Fruit fly (Drosophila melanogaster): ENCODE results near the gene CREG.

The CREG gene

DNA sequence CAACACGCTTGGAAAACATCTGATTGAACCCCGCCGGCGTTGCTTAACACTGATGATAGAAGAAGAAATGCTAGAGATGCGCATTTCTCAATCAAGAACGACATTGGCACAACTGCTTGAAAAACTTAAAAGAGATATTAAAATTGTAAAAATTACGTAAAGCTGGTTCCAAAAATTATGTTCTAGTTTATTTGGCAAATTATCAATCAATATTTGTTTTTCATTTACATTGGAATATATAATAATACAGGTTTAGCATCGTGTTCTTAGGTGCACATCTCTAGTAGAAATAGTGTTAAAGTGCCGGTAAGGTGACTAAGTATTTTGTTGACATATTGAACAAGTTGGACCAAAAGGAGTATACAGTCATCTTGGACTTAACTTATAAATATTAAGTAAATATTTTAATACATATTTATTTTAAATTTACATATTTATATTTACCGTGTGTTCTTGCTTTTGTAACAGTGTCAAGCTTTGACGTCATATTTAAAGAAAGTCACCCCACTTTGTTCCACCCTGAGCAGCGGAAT is 3.1 kb downstream of the CREG start, which contains the start of the genes Brf and sds22 (continued):
- TF ChIP-seq jigr1 (GFP tag; IDR thresholded peaks at IDR 0.05) (peak; percentile 86; the same call in 2 of the 3 replicates), CG18011 (GFP tag; optimal IDR thresholded peaks at IDR 0.05) (peak; percentile 84), CG7556 (GFP tag; optimal IDR thresholded peaks at IDR 0.05) (peak; percentile 94), lbe (GFP tag; optimal IDR thresholded peaks at IDR 0.05) (peak; percentile 93), tx (GFP tag; optimal IDR thresholded peaks at IDR 0.05) (peak; percentile 94), CG2202 (tag; optimal IDR thresholded peaks at IDR 0.05) (peak; percentile 88), CG14050 (GFP tag; IDR thresholded peaks at IDR 0.05) (peak; percentile 87), CG7357 (GFP tag; IDR thresholded peaks at IDR 0.05) (peak; percentile 86), Fer3 (tag; optimal IDR thresholded peaks at IDR 0.05) (peak; percentile 94), BEAF-32 (GFP tag; optimal IDR thresholded peaks at IDR 0.05) (peak; percentile 87), CG6689 (GFP tag; IDR thresholded peaks at IDR 0.05) (peak; percentile 99), CG13424 (tag; optimal IDR thresholded peaks at IDR 0.05) (peak; percentile 97), C15 (GFP tag; IDR thresholded peaks at IDR 0.05) (peak; percentile 87; the same call in 2 of the 3 replicates), sens-2 (GFP tag; IDR thresholded peaks at IDR 0.05) (peak; percentile 87; the same call in 1 of the 2 replicates), sd (tag; optimal IDR thresholded peaks at IDR 0.05) (peak; percentile 88), Ptx1 (GFP tag; IDR thresholded peaks at IDR 0.05) (peak; percentile 96), Ssrp (tag; optimal IDR thresholded peaks at IDR 0.05) (peak; percentile 96), CG15011 (GFP tag; optimal IDR thresholded peaks at IDR 0.05) (peak; percentile 83), unc-4 (GFP tag; IDR thresholded peaks at IDR 0.05; ENCODE audit: partially characterized antibody) (peak; percentile 79), CG13296 (GFP tag; optimal IDR thresholded peaks at IDR 0.05) (peak; percentile 92), Spps (tag; optimal IDR thresholded peaks at IDR 0.05) (peak; percentile 93), Nf-YA (GFP tag; IDR thresholded peaks at IDR 0.05) (peak; percentile 73; the same call in 1 of the 2 replicates), aop (GFP tag; IDR thresholded peaks at IDR 0.05) (peak; percentile 60; the same call in 1 of the 2 replicates), CG1233 (GFP tag; optimal IDR thresholded peaks at IDR 0.05) (peak; percentile 95), klu (GFP tag; IDR thresholded peaks at IDR 0.05) (peak; percentile 94), Usf (GFP tag; optimal IDR thresholded peaks at IDR 0.05) (peak; percentile 93), HLH4C (GFP tag; IDR thresholded peaks at IDR 0.05; ENCODE audit: partially characterized antibody) (peak; percentile 73), CG30431 (GFP tag; optimal IDR thresholded peaks at IDR 0.05) (peak; percentile 91), CG7271 (tag; optimal IDR thresholded peaks at IDR 0.05) (peak; percentile 80), CG17385 (GFP tag; optimal IDR thresholded peaks at IDR 0.05) (peak; percentile 99), CG10565 (GFP tag; optimal IDR thresholded peaks at IDR 0.05) (peak; percentile 88), bbx (GFP tag; IDR thresholded peaks at IDR 0.05; ENCODE audit: partially characterized antibody) (peak; percentile 39; the same call in 1 of the 2 replicates), ci (GFP tag; IDR thresholded peaks at IDR 0.05) (peak; percentile 88), CG2199 (GFP tag; IDR thresholded peaks at IDR 0.05) (peak; percentile 70; the same call in 1 of the 3 replicates), CG14860 (GFP tag; IDR thresholded peaks at IDR 0.05; ENCODE audit: partially characterized antibody) (peak; percentile 74; the same call in 2 of the 3 replicates), CG8388 (GFP tag; optimal IDR thresholded peaks at IDR 0.05) (peak; percentile 93), org-1 (GFP tag; optimal IDR thresholded peaks at IDR 0.05) (peak; percentile 87), CG9727 (GFP tag; optimal IDR thresholded peaks at IDR 0.05) (peak; percentile 95), z (GFP tag; IDR thresholded peaks at IDR 0.05) (peak; percentile 41; the same call in 1 of the 3 replicates), jumu (GFP tag; optimal IDR thresholded peaks at IDR 0.05) (peak; percentile 94), CG15479 (GFP tag; optimal IDR thresholded peaks at IDR 0.05) (no peak), CG11723 (GFP tag; optimal IDR thresholded peaks at IDR 0.05) (peak; percentile 88), Ada2b (GFP tag; IDR thresholded peaks at IDR 0.05) (peak; percentile 89), sima (GFP tag; optimal IDR thresholded peaks at IDR 0.05) (peak; percentile 62), ara (GFP tag; IDR thresholded peaks at IDR 0.05) (peak; percentile 91), ato (GFP tag; IDR thresholded peaks at IDR 0.05; ENCODE audit: partially characterized antibody) (no peak), oc (tag; optimal IDR thresholded peaks at IDR 0.05) (peak; percentile 88), tna (GFP tag; IDR thresholded peaks at IDR 0.05; ENCODE audit: partially characterized antibody) (peak; percentile 56; the same call in 1 of the 2 replicates), dmrt99B (tag; optimal IDR thresholded peaks at IDR 0.05) (peak; percentile 93)
